Worm (Caenorhabditis elegans) whole organism, young adult: ENCODE measurements around the gene Y57G11C.46.

Source experiments
- cebp-1 ChIP-seq, 2 experiments: fragments of 200-800 bp in 1 of 2; sonication (Bioruptor generic) in 1 of 2; sonication (generic microtip) in 1 of 2; IDR thresholded peaks in 1 of 2; optimal IDR thresholded peaks in 1 of 2; 2 replicates each; pipeline versions ENCODE4 v1.3.6 to Lab custom; 2017 to 2022; ENCODE audit warnings: missing compliant biosample characterization in 2 of 2, missing genetic modification characterization in 2 of 2, mild to moderate bottlenecking in 1 of 2, missing genetic modification reagents in 1 of 2, moderate library complexity in 1 of 2
- ceh-79 ChIP-seq: sonication (generic microtip); optimal IDR thresholded peaks from 2 replicates; lab custom pipeline; 2017; ENCODE audit warnings: mild to moderate bottlenecking, missing genetic modification characterization, missing compliant biosample characterization
- die-1 ChIP-seq: sonication (generic microtip); optimal IDR thresholded peaks from 2 replicates; lab custom pipeline; 2016; ENCODE audit warnings: missing genotype, mild to moderate bottlenecking, missing genetic modification characterization, missing compliant biosample characterization
- dpl-1 ChIP-seq: fragments of 150-350 bp; optimal IDR thresholded peaks from 2 replicates; lab custom pipeline; 2014; ENCODE audit warnings: missing biosample characterization, missing genetic modification reagents, missing genetic modification characterization
- efl-1 ChIP-seq: fragments of 150-350 bp; optimal IDR thresholded peaks from 2 replicates; lab custom pipeline; 2014; ENCODE audit warnings: missing biosample characterization, missing genetic modification reagents, missing genetic modification characterization
- madf-10 ChIP-seq: sonication (generic microtip); optimal IDR thresholded peaks from 2 replicates; lab custom pipeline; 2016; ENCODE audit warnings: mild to moderate bottlenecking, missing genetic modification characterization, missing compliant biosample characterization
- repo-1 ChIP-seq: sonication (generic microtip); optimal IDR thresholded peaks from 2 replicates; lab custom pipeline; 2017; ENCODE audit warnings: mild to moderate bottlenecking, missing genetic modification characterization, missing compliant biosample characterization

DNA sequence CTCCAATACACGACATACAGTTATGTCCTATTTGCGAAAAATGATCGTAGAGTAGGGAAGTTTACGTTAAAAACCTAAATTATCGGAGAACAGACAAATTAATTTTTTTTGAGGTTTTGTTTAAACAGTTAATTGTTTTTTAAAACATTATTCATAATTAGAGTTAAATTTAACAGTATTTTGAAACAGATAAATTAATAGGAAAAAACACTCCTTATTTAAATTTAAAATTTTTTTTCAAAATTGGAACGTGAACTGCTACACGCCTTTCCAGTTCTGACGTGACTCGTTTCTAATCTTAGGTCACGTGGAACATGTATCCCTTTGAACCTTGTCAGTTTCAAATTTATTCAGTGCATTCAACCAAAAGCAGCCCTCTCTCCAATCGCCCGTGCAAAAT lies 37.5 kb upstream of the Y57G11C.46 start, which contains the start of gene Y57G11C.52:
- no peak for TF ChIP-seq efl-1 (GFP tag; lab: Kevin White, UChicago)
- no peak for TF ChIP-seq dpl-1
- no peak for TF ChIP-seq cebp-1 (GFP tag; IDR thresholded peaks at IDR 0.05; lab: Robert Waterston, UW)
- no peak for TF ChIP-seq cebp-1 (tag; optimal IDR thresholded peaks at IDR 0.05; lab: Kevin White, UChicago)
- no peak for TF ChIP-seq die-1
- no peak for TF ChIP-seq ceh-79 (tag; lab: Kevin White, UChicago)
- TF ChIP-seq repo-1 (tag; lab: Kevin White, UChicago) = no peak
- no peak for TF ChIP-seq madf-10 (tag; lab: Kevin White, UChicago)
